Fruit fly (Drosophila melanogaster) whole organism, embryonic: ENCODE results near the gene Cand1.

Source experiments
- Atf-2 ChIP-seq: fragments of 200-800 bp; sonication (Bioruptor generic); optimal IDR thresholded peaks from 2 replicates; lab custom pipeline; 2016; ENCODE audit warnings: missing biosample characterization, missing genetic modification characterization
- B-H2 ChIP-seq: fragments of 200-800 bp; sonication (Bioruptor generic); optimal IDR thresholded peaks from 2 replicates; lab custom pipeline; 2018; ENCODE audit warnings: missing biosample characterization, mild to moderate bottlenecking, missing genetic modification characterization
- Blimp-1 ChIP-seq: fragments of 200-800 bp; sonication (Bioruptor generic); optimal IDR thresholded peaks from 3 replicates; lab custom pipeline; 2018; ENCODE audit warnings: missing biosample characterization, missing genetic modification characterization, mild to moderate bottlenecking, moderate library complexity, missing genetic modification reagents
- CG10274 ChIP-seq: fragments of 200-800 bp; sonication (Bioruptor generic); optimal IDR thresholded peaks from 3 replicates; lab custom pipeline; 2017; ENCODE audit warnings: missing biosample characterization, mild to moderate bottlenecking, missing genetic modification characterization
- CG10543 ChIP-seq: fragments of 200-800 bp; sonication (Bioruptor generic); optimal IDR thresholded peaks from 3 replicates; lab custom pipeline; 2017; ENCODE audit warnings: missing biosample characterization, mild to moderate bottlenecking, missing genetic modification characterization, moderate library complexity
- CG10979 ChIP-seq: fragments of 200-800 bp; sonication (Bioruptor generic); optimal IDR thresholded peaks from 2 replicates; lab custom pipeline; 2018; ENCODE audit warnings: missing biosample characterization, mild to moderate bottlenecking, missing genetic modification characterization, moderate library complexity
- CG13287 ChIP-seq: fragments of 200-800 bp; sonication (Bioruptor generic); IDR thresholded peaks from 2 replicates; pipeline ENCODE4 v1.3.6; 2022; ENCODE audit warnings: missing biosample characterization, missing genetic modification characterization; ENCODE audit not compliant: partially characterized antibody
- CG14860 ChIP-seq: fragments of 200-800 bp; sonication (Bioruptor generic); IDR thresholded peaks from 3 replicates; pipeline ENCODE4 v1.3.6; 2022; ENCODE audit warnings: missing biosample characterization, missing genetic modification characterization; ENCODE audit not compliant: partially characterized antibody
- CG15269 ChIP-seq: fragments of 200-800 bp; sonication (Bioruptor generic); optimal IDR thresholded peaks from 2 replicates; lab custom pipeline; 2018; ENCODE audit warnings: missing biosample characterization, mild to moderate bottlenecking, missing genetic modification characterization, moderate library complexity
- CG1603 ChIP-seq: fragments of 200-800 bp; sonication (Bioruptor generic); optimal IDR thresholded peaks from 2 replicates; lab custom pipeline; 2019; ENCODE audit warnings: missing biosample characterization, mild to moderate bottlenecking, missing genetic modification characterization, moderate library complexity
- CG17385 ChIP-seq: fragments of 200-800 bp; sonication (Bioruptor generic); optimal IDR thresholded peaks from 3 replicates; lab custom pipeline; 2018; ENCODE audit warnings: missing biosample characterization, mild to moderate bottlenecking, missing genetic modification characterization
- CG2129 ChIP-seq: fragments of 200-800 bp; sonication (Bioruptor generic); IDR thresholded peaks from 2 replicates; pipeline ENCODE4 v1.3.6; 2022; ENCODE audit warnings: missing biosample characterization, missing genetic modification characterization; ENCODE audit not compliant: partially characterized antibody
- CG2199 ChIP-seq: fragments of 200-800 bp; sonication (Bioruptor generic); IDR thresholded peaks from 3 replicates; pipeline ENCODE4 v1.3.6; 2022; ENCODE audit warnings: missing biosample characterization, missing genetic modification characterization
- CG3407 ChIP-seq: fragments of 200-800 bp; sonication (Bioruptor generic); optimal IDR thresholded peaks from 2 replicates; lab custom pipeline; 2018; ENCODE audit warnings: missing biosample characterization, mild to moderate bottlenecking, missing genetic modification characterization
- CG34422 ChIP-seq: fragments of 200-800 bp; sonication (Bioruptor generic); IDR thresholded peaks from 3 replicates; pipeline ENCODE4 v1.3.6; 2022; ENCODE audit warnings: missing biosample characterization, missing genetic modification characterization
- CG4328 ChIP-seq: fragments of 200-800 bp; sonication (Bioruptor generic); optimal IDR thresholded peaks from 3 replicates; lab custom pipeline; 2017; ENCODE audit warnings: missing biosample characterization, missing genetic modification reagents, missing genetic modification characterization
- CG4360 ChIP-seq: fragments of 200-800 bp; sonication (Bioruptor generic); IDR thresholded peaks from 2 replicates; pipeline ENCODE4 v1.3.6; 2022; ENCODE audit warnings: missing biosample characterization, missing genetic modification characterization
- CG4730 ChIP-seq: fragments of 200-800 bp; sonication (Bioruptor generic); IDR thresholded peaks from 2 replicates; pipeline ENCODE4 v1.3.6; 2022; ENCODE audit warnings: missing biosample characterization, missing genetic modification characterization
- CG4820 ChIP-seq: fragments of 200-800 bp; sonication (Bioruptor generic); optimal IDR thresholded peaks from 3 replicates; lab custom pipeline; 2016; ENCODE audit warnings: missing biosample characterization, missing genetic modification characterization
- CG7556 ChIP-seq: fragments of 200-800 bp; sonication (Bioruptor generic); optimal IDR thresholded peaks from 2 replicates; lab custom pipeline; 2017; ENCODE audit warnings: missing biosample characterization, mild to moderate bottlenecking, missing genetic modification characterization
- CG7987 ChIP-seq: fragments of 200-800 bp; sonication (Bioruptor generic); optimal IDR thresholded peaks from 2 replicates; lab custom pipeline; 2018; ENCODE audit warnings: missing biosample characterization, mild to moderate bottlenecking, missing genetic modification characterization, moderate library complexity
- Dek ChIP-seq: fragments of 200-800 bp; sonication (Bioruptor generic); optimal IDR thresholded peaks from 3 replicates; lab custom pipeline; 2019; ENCODE audit warnings: missing biosample characterization, mild to moderate bottlenecking, missing genetic modification characterization, moderate library complexity
- Dip2 ChIP-seq: fragments of 200-800 bp; sonication (Bioruptor generic); IDR thresholded peaks from 2 replicates; pipeline ENCODE4 v1.3.6; 2022; ENCODE audit warnings: missing biosample characterization, missing genetic modification characterization
- Dll ChIP-seq: fragments of 200-800 bp; sonication (Bioruptor generic); IDR thresholded peaks from 4 replicates; pipeline ENCODE4 v1.3.6; 2022; ENCODE audit warnings: missing biosample characterization, missing genetic modification characterization; ENCODE audit not compliant: partially characterized antibody
- Dp ChIP-seq: fragments of 200-800 bp; sonication (Bioruptor generic); optimal IDR thresholded peaks from 2 replicates; lab custom pipeline; 2018; ENCODE audit warnings: missing biosample characterization, mild to moderate bottlenecking, missing genetic modification characterization, moderate library complexity
- Elba2 ChIP-seq: fragments of 200-800 bp; sonication (Bioruptor generic); optimal IDR thresholded peaks from 3 replicates; lab custom pipeline; 2016; ENCODE audit warnings: missing biosample characterization, missing genetic modification characterization
- Fer1 ChIP-seq: fragments of 200-800 bp; sonication (Bioruptor generic); optimal IDR thresholded peaks from 2 replicates; lab custom pipeline; 2017; ENCODE audit warnings: missing biosample characterization, mild to moderate bottlenecking, missing genetic modification characterization
- Fer3 ChIP-seq: fragments of 200-800 bp; sonication (Bioruptor generic); optimal IDR thresholded peaks from 2 replicates; lab custom pipeline; 2018; ENCODE audit warnings: missing biosample characterization, mild to moderate bottlenecking, missing genetic modification characterization, moderate library complexity
- HLH4C ChIP-seq: fragments of 200-800 bp; sonication (Bioruptor generic); IDR thresholded peaks from 3 replicates; pipeline ENCODE4 v1.3.6; 2022; ENCODE audit warnings: missing biosample characterization, missing genetic modification characterization; ENCODE audit not compliant: partially characterized antibody
- Hr78 ChIP-seq, 2 experiments: fragments of 200-800 bp in 1 of 2; fragments of >200 bp in 1 of 2; sonication (Bioruptor generic) in 1 of 2; optimal IDR thresholded peaks; 2 replicates each; lab custom pipeline; 2017 to 2019; ENCODE audit warnings: missing biosample characterization in 2 of 2, missing genetic modification characterization in 2 of 2, mild to moderate bottlenecking in 1 of 2, moderate library complexity in 1 of 2
- Lhr ChIP-seq: fragments of 200-800 bp; sonication (Bioruptor generic); optimal IDR thresholded peaks from 3 replicates; lab custom pipeline; 2017; ENCODE audit warnings: mild to moderate bottlenecking, missing biosample characterization, missing genetic modification reagents, missing genetic modification characterization
- MESR4 ChIP-seq: fragments of 200-800 bp; sonication (Bioruptor generic); optimal IDR thresholded peaks from 2 replicates; lab custom pipeline; 2018; ENCODE audit warnings: missing biosample characterization, mild to moderate bottlenecking, missing genetic modification characterization, moderate library complexity
- Myb ChIP-seq: fragments of 200-800 bp; sonication (Bioruptor generic); optimal IDR thresholded peaks from 2 replicates; lab custom pipeline; 2016; ENCODE audit warnings: missing biosample characterization, missing genetic modification characterization
- NFAT ChIP-seq: fragments of 200-800 bp; sonication (Bioruptor generic); IDR thresholded peaks from 2 replicates; pipeline ENCODE4 v1.3.6; 2022; ENCODE audit warnings: missing biosample characterization, missing genetic modification characterization
- Scr ChIP-seq: fragments of 200-800 bp; sonication (Bioruptor generic); IDR thresholded peaks from 2 replicates; pipeline ENCODE4 v1.3.6; 2022; ENCODE audit warnings: missing biosample characterization, missing genetic modification characterization; ENCODE audit not compliant: partially characterized antibody
- TFAM ChIP-seq: fragments of 200-800 bp; sonication (Bioruptor generic); optimal IDR thresholded peaks from 2 replicates; lab custom pipeline; 2017; ENCODE audit warnings: missing biosample characterization, missing genetic modification characterization, inconsistent platforms
- al ChIP-seq: fragments of 200-800 bp; sonication (Bioruptor generic); IDR thresholded peaks from 2 replicates; pipeline ENCODE4 v1.3.6; 2022; ENCODE audit warnings: missing biosample characterization, missing genetic modification characterization
- amos ChIP-seq: fragments of 200-800 bp; sonication (Bioruptor generic); IDR thresholded peaks from 2 replicates; pipeline ENCODE4 v1.3.6; 2022; ENCODE audit warnings: missing biosample characterization, missing genetic modification characterization; ENCODE audit not compliant: partially characterized antibody
- ci ChIP-seq: fragments of 200-800 bp; sonication (Bioruptor generic); IDR thresholded peaks from 3 replicates; pipeline ENCODE4 v1.3.6; 2022; ENCODE audit warnings: missing biosample characterization, missing genetic modification characterization
- crc ChIP-seq: fragments of 200-800 bp; sonication (Bioruptor generic); optimal IDR thresholded peaks from 2 replicates; lab custom pipeline; 2016; ENCODE audit warnings: missing biosample characterization, missing genetic modification characterization
- crol ChIP-seq: fragments of 200-800 bp; sonication (Bioruptor generic); IDR thresholded peaks from 2 replicates; pipeline ENCODE4 v1.3.6; 2022; ENCODE audit warnings: missing biosample characterization, missing genetic modification characterization
- kah ChIP-seq: fragments of 200-800 bp; sonication (Bioruptor generic); optimal IDR thresholded peaks from 2 replicates; lab custom pipeline; 2018; ENCODE audit warnings: missing biosample characterization, mild to moderate bottlenecking, missing genetic modification characterization
- luna ChIP-seq: fragments of 200-800 bp; sonication (Bioruptor generic); optimal IDR thresholded peaks from 2 replicates; lab custom pipeline; 2016; ENCODE audit warnings: missing biosample characterization, missing genetic modification characterization
- otp ChIP-seq: fragments of 200-800 bp; sonication (Bioruptor generic); IDR thresholded peaks from 3 replicates; pipeline ENCODE4, ENCODE4 v1.3.6; 2022; ENCODE audit warnings: missing biosample characterization, missing genetic modification characterization
- pho ChIP-seq: fragments of 200-800 bp; sonication (Bioruptor generic); optimal IDR thresholded peaks from 2 replicates; lab custom pipeline; 2016; ENCODE audit warnings: missing biosample characterization, missing genetic modification characterization
- sima ChIP-seq: fragments of 200-800 bp; sonication (Bioruptor generic); optimal IDR thresholded peaks from 2 replicates; lab custom pipeline; 2016; ENCODE audit warnings: missing biosample characterization, missing genetic modification characterization
- slou ChIP-seq: fragments of 200-800 bp; sonication (Bioruptor generic); optimal IDR thresholded peaks from 3 replicates; lab custom pipeline; 2016; ENCODE audit warnings: missing biosample characterization, missing genetic modification characterization
- sob ChIP-seq: fragments of 200-800 bp; sonication (Bioruptor generic); IDR thresholded peaks from 2 replicates; pipeline ENCODE4 v1.3.6; 2022; ENCODE audit warnings: missing biosample characterization, missing genetic modification characterization
- wor ChIP-seq: fragments of 200-800 bp; sonication (Bioruptor generic); IDR thresholded peaks from 2 replicates; pipeline ENCODE4 v1.3.6; 2022; ENCODE audit warnings: missing biosample characterization, missing genetic modification characterization
- zfh2 ChIP-seq: fragments of 200-800 bp; sonication (Bioruptor generic); optimal IDR thresholded peaks from 2 replicates; lab custom pipeline; 2016; ENCODE audit warnings: missing biosample characterization, missing genetic modification characterization

Cand1 gene

dm6 chr2L:10366525-10366924 lies 4.0 kb upstream of the Cand1 start, which contains the start of gene CG5056 (continued):
- peak; percentile 26; the same call in 1 of the 2 replicates for TF ChIP-seq Scr (GFP tag; lab: Robert Waterston, UW)
- TF ChIP-seq pho (GFP tag; lab: Kevin White, UChicago) = no peak
- TF ChIP-seq CG3407 (GFP tag; lab: Kevin White, UChicago) = no peak
- TF ChIP-seq CG1603 (tag; lab: Kevin White, UChicago) = peak; percentile 100
- no peak for TF ChIP-seq CG4820
- no peak for TF ChIP-seq CG17385
- no peak for TF ChIP-seq CG4328 (GFP tag; lab: Kevin White, UChicago)
- no peak for TF ChIP-seq CG15269
- no peak for TF ChIP-seq zfh2 (GFP tag; lab: Kevin White, UChicago)
- TF ChIP-seq CG10979 (tag; lab: Kevin White, UChicago) = no peak
- no peak for TF ChIP-seq TFAM
- peak; percentile 54 for TF ChIP-seq Lhr (GFP tag; lab: Kevin White, UChicago)
- TF ChIP-seq CG4730 (GFP tag; lab: Robert Waterston, UW) = no peak
- no peak for TF ChIP-seq crc (GFP tag; lab: Kevin White, UChicago)
- peak; percentile 28; the same call in 1 of the 4 replicates for TF ChIP-seq Dll (GFP tag; lab: Robert Waterston, UW)
- no peak for TF ChIP-seq Elba2 (GFP tag; lab: Kevin White, UChicago)
- TF ChIP-seq CG10543 (GFP tag; lab: Kevin White, UChicago) = no peak
- peak; percentile 10; the same call in 1 of the 2 replicates for TF ChIP-seq amos (GFP tag; lab: Robert Waterston, UW)
- no peak for TF ChIP-seq crol (GFP tag; lab: Robert Waterston, UW)
- no peak for TF ChIP-seq CG2199 (GFP tag; lab: Robert Waterston, UW)
- no peak for TF ChIP-seq CG14860 (GFP tag; lab: Robert Waterston, UW)
- TF ChIP-seq NFAT (GFP tag; lab: Robert Waterston, UW) = no peak
- TF ChIP-seq al (GFP tag; lab: Robert Waterston, UW) = no peak; the same call in 1 of the 2 replicates
- TF ChIP-seq Fer1 (GFP tag; lab: Kevin White, UChicago) = no peak
- TF ChIP-seq HLH4C = no peak
- TF ChIP-seq CG7987 (GFP tag; lab: Kevin White, UChicago) = peak; percentile 5
- TF ChIP-seq CG4360 (GFP tag; lab: Robert Waterston, UW) = no peak
- no peak for TF ChIP-seq Blimp-1
- TF ChIP-seq Atf-2 = no peak
- no peak for TF ChIP-seq CG34422 (GFP tag; lab: Robert Waterston, UW)
- TF ChIP-seq Fer3 (tag; lab: Kevin White, UChicago) = no peak
- no peak for TF ChIP-seq luna
- peak; percentile 36 for TF ChIP-seq Dp (GFP tag; lab: Kevin White, UChicago)
- peak; percentile 27 for TF ChIP-seq slou (GFP tag; lab: Kevin White, UChicago)
- no peak for TF ChIP-seq Dek (tag; lab: Kevin White, UChicago)
- TF ChIP-seq otp (GFP tag; lab: Robert Waterston, UW) = no peak
- TF ChIP-seq sob (GFP tag; lab: Robert Waterston, UW) = no peak
- no peak for TF ChIP-seq CG10274
- peak; percentile 95 for TF ChIP-seq MESR4 (GFP tag; lab: Kevin White, UChicago)
- no peak for TF ChIP-seq kah (GFP tag; lab: Kevin White, UChicago)
- no peak for TF ChIP-seq Dip2 (GFP tag; lab: Robert Waterston, UW)
- no peak for TF ChIP-seq sima (GFP tag; lab: Kevin White, UChicago)
- TF ChIP-seq CG7556 (GFP tag; lab: Kevin White, UChicago) = no peak
- TF ChIP-seq Hr78 (GFP tag; optimal IDR thresholded peaks at IDR 0.05; lab: Kevin White, UChicago) = no peak
- TF ChIP-seq Myb (GFP tag; lab: Kevin White, UChicago) = no peak
- TF ChIP-seq B-H2 (GFP tag; lab: Kevin White, UChicago) = no peak
- TF ChIP-seq CG13287 (GFP tag; lab: Robert Waterston, UW) = 0 out of 2 replicates have a peak, but pooled peaks have one; percentile 39
- TF ChIP-seq ci (GFP tag; lab: Robert Waterston, UW) = peak; percentile 23; the same call in 1 of the 3 replicates
- no peak for TF ChIP-seq CG2129 (GFP tag; lab: Robert Waterston, UW)
- TF ChIP-seq wor (GFP tag; lab: Robert Waterston, UW) = no peak
